Worm (Caenorhabditis elegans) whole organism, young adult: ENCODE data around the gene pho-7.

Experiments used
- F10E7.11 ChIP-seq: sonication (generic microtip); optimal IDR thresholded peaks from 2 replicates; lab custom pipeline; 2017; ENCODE audit warnings: mild to moderate bottlenecking, missing genetic modification characterization, moderate library complexity, missing compliant biosample characterization
- pha-4 ChIP-seq: fragments of 150-350 bp; sonication (generic microtip); optimal IDR thresholded peaks from 2 replicates; lab custom pipeline; 2014; ENCODE audit warnings: missing biosample characterization, missing genetic modification reagents, missing genetic modification characterization
- snpc-4 ChIP-seq, 5 experiments: fragments of 150-350 bp in 1 of 5; sonication (generic microtip) in 4 of 5; optimal IDR thresholded peaks; 2 replicates each; lab custom pipeline; 2014 to 2018; ENCODE audit warnings: missing genetic modification characterization in 5 of 5, missing biosample characterization in 3 of 5, antibody characterized with exemption in 2 of 5, mild to moderate bottlenecking in 2 of 5, missing compliant biosample characterization in 2 of 5, missing genotype in 2 of 5, moderate library complexity in 2 of 5, missing genetic modification reagents in 1 of 5
- xnd-1 ChIP-seq: sonication (generic microtip); optimal IDR thresholded peaks from 2 replicates; lab custom pipeline; 2016; ENCODE audit warnings: missing genotype, missing genetic modification reagents, missing genetic modification characterization, missing compliant biosample characterization

DNA sequence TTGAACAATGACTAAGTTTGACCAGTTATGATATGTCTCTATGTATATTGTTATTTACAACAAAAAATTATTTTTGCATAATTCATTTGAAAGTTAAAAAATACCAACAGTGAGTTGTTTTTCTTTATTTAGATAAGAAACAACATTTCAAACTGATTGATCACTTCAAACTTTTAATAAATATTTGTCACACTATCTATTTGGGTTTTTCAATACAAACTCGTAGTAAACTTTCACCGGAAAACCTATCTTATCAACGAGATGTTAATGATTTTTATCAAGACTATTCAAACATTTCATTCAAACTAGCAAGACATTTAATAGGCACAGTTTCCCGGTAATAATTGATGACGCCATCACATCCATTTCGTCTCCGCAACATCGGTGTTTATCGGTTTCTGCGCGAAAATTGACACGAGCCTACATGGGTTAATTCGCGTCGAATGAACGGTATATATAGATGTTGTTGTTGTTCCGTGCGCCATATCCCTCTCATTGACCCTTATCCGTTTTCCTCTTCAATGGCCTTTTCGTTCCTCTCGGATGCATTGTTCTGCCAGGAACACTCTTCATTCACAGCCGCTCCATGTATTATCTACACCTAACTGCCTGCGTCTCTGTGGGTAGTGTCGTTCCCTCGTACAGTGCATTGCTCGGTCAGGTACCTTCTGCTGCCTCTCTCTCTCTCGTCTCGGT lies 49.2 kb upstream of the pho-7 start:
- no peak for TF ChIP-seq pha-4
- TF ChIP-seq snpc-4 (GFP tag; optimal IDR thresholded peaks at IDR 0.05; lab: Kevin White, UChicago), result no peak
- TF ChIP-seq snpc-4 (tag; optimal IDR thresholded peaks at IDR 0.05; lab: Kevin White, UChicago), result no peak
- TF ChIP-seq F10E7.11 (tag; lab: Kevin White, UChicago), result no peak
- no peak for TF ChIP-seq xnd-1
